Worm (Caenorhabditis elegans): ENCODE measurements around the gene swt-2.

DNA sequence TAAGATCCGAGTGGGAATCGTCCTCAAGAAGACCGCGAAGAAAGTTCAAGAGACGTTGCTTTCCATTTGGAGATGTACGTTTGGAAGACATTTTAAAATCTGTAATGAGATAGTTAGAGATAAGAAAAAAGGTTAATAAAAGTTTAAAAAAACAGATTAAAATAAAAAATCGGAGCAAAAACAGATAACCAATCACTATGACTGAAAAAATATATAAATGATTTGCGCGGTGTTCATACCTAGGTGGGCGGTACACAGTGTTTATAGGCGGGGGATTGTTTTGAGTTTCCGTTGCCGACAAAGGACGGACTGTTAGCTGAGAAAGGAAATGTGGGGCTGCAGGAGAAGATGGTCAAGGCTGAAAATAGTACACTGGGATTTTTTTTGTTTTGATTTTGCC is 28.8 kb downstream of the swt-2 start, which contains the start of gene ets-7:
- TF ChIP-seq spr-3 (GFP tag; optimal IDR thresholded peaks at IDR 0.05) (no peak), skn-1 (tag; optimal IDR thresholded peaks at IDR 0.05) (no peak), unc-130 (GFP tag; optimal IDR thresholded peaks at IDR 0.05) (no peak), ceh-82 (tag; optimal IDR thresholded peaks at IDR 0.05) (no peak), R02D3.7 (tag; optimal IDR thresholded peaks at IDR 0.05) (no peak), lin-13 (GFP tag; optimal IDR thresholded peaks at IDR 0.05) (no peak), T26A8.4 (GFP tag; IDR thresholded peaks at IDR 0.05) (no peak), ama-1 (optimal IDR thresholded peaks at IDR 0.05) (no peak), nhr-77 (tag; optimal IDR thresholded peaks at IDR 0.05) (no peak), lsy-2 (tag; optimal IDR thresholded peaks at IDR 0.05) (no peak), pha-4 (GFP tag; IDR thresholded peaks at IDR 0.05) (no peak), pha-4 (tag; optimal IDR thresholded peaks at IDR 0.05) (no peak), ztf-11 (tag; optimal IDR thresholded peaks at IDR 0.05) (no peak), fkh-10 (GFP tag; optimal IDR thresholded peaks at IDR 0.05) (no peak), unc-62 (GFP tag; optimal IDR thresholded peaks at IDR 0.05 in 1 of 2) (no peak), unc-62 (tag; optimal IDR thresholded peaks at IDR 0.05) (no peak)
